Fruit fly (Drosophila melanogaster) whole organism, prepupa: Measurements from ENCODE around the gene CG45002.
A peak's percentile ranks its signal among the peaks of the same experiment; 100 is the strongest.

Experiments
- Blimp-1 ChIP-seq: fragments of 200-800 bp; sonication (Bioruptor generic); optimal IDR thresholded peaks from 3 replicates; lab custom pipeline; 2017; ENCODE audit warnings: missing biosample characterization, missing genetic modification characterization, mild to moderate bottlenecking, moderate library complexity, missing genetic modification reagents
- CG10631 ChIP-seq: fragments of 200-800 bp; sonication (Bioruptor generic); optimal IDR thresholded peaks from 2 replicates; lab custom pipeline; 2016; ENCODE audit warnings: missing biosample characterization, missing genetic modification characterization
- CG11294 ChIP-seq: fragments of 200-800 bp; sonication (Bioruptor generic); IDR thresholded peaks from 2 replicates; pipeline ENCODE4 v1.3.6; 2022; ENCODE audit warnings: missing biosample characterization, missing genetic modification characterization
- CG11762 ChIP-seq: fragments of 200-800 bp; sonication (Bioruptor generic); optimal IDR thresholded peaks from 3 replicates; lab custom pipeline; 2016; ENCODE audit warnings: missing biosample characterization, missing genetic modification characterization; ENCODE audit not compliant: insufficient read depth
- CG11902 ChIP-seq: fragments of 200-800 bp; sonication (Bioruptor generic); optimal IDR thresholded peaks from 3 replicates; lab custom pipeline; 2016; ENCODE audit warnings: missing biosample characterization, missing genetic modification characterization
- CG15336 ChIP-seq: fragments of 200-800 bp; sonication (Bioruptor generic); IDR thresholded peaks from 2 replicates; pipeline ENCODE4 v1.3.6; 2022; ENCODE audit warnings: missing biosample characterization, missing genetic modification characterization
- CG1621 ChIP-seq: fragments of 200-800 bp; sonication (Bioruptor generic); optimal IDR thresholded peaks from 3 replicates; lab custom pipeline; 2018; ENCODE audit warnings: missing biosample characterization, mild to moderate bottlenecking, missing genetic modification characterization
- CG3032 ChIP-seq: fragments of 200-800 bp; optimal IDR thresholded peaks from 2 replicates; lab custom pipeline; 2019; ENCODE audit warnings: missing biosample characterization, mild to moderate bottlenecking, missing genetic modification characterization, moderate library complexity
- CG31627 ChIP-seq: fragments of 200-800 bp; sonication (Bioruptor generic); optimal IDR thresholded peaks from 3 replicates; lab custom pipeline; 2016; ENCODE audit warnings: missing biosample characterization, missing genetic modification characterization
- CG32006 ChIP-seq: fragments of 200-800 bp; sonication (Bioruptor generic); optimal IDR thresholded peaks from 3 replicates; lab custom pipeline; 2017; ENCODE audit warnings: missing biosample characterization, mild to moderate bottlenecking, missing genetic modification characterization
- CG34406 ChIP-seq: fragments of 200-800 bp; sonication (Bioruptor generic); optimal IDR thresholded peaks from 3 replicates; lab custom pipeline; 2016; ENCODE audit warnings: missing biosample characterization, missing genetic modification characterization
- CG3919 ChIP-seq: fragments of 200-800 bp; sonication (Bioruptor generic); optimal IDR thresholded peaks from 3 replicates; lab custom pipeline; 2016; ENCODE audit warnings: missing biosample characterization, missing genetic modification characterization
- CG4318 ChIP-seq: fragments of 200-800 bp; sonication (Bioruptor generic); optimal IDR thresholded peaks from 3 replicates; lab custom pipeline; 2017; ENCODE audit warnings: missing biosample characterization, mild to moderate bottlenecking, missing genetic modification characterization
- CG6163 ChIP-seq: fragments of 200-800 bp; sonication (Bioruptor generic); IDR thresholded peaks from 3 replicates; pipeline ENCODE4 v1.3.6; 2022; ENCODE audit warnings: missing biosample characterization, missing genetic modification characterization
- CG6276 ChIP-seq: fragments of 200-800 bp; sonication (Bioruptor generic); optimal IDR thresholded peaks from 2 replicates; lab custom pipeline; 2017; ENCODE audit warnings: missing biosample characterization, mild to moderate bottlenecking, missing genetic modification characterization
- CG6792 ChIP-seq: fragments of 200-800 bp; sonication (Bioruptor generic); optimal IDR thresholded peaks from 3 replicates; lab custom pipeline; 2016; ENCODE audit warnings: missing biosample characterization, missing genetic modification characterization
- CG6854 ChIP-seq: fragments of 200-800 bp; sonication (Bioruptor generic); optimal IDR thresholded peaks from 2 replicates; lab custom pipeline; 2017; ENCODE audit warnings: missing biosample characterization, mild to moderate bottlenecking, missing genetic modification characterization
- CG8119 ChIP-seq: fragments of 200-800 bp; sonication (Bioruptor generic); IDR thresholded peaks from 3 replicates; pipeline ENCODE4 v1.3.6; 2022; ENCODE audit warnings: missing biosample characterization, missing genetic modification characterization
- CG8319 ChIP-seq: fragments of 200-800 bp; sonication (Bioruptor generic); optimal IDR thresholded peaks from 3 replicates; lab custom pipeline; 2016; ENCODE audit warnings: missing biosample characterization, missing genetic modification characterization
- CG8632 ChIP-seq: fragments of 200-800 bp; sonication (Bioruptor generic); optimal IDR thresholded peaks from 3 replicates; lab custom pipeline; 2016; ENCODE audit warnings: missing biosample characterization, missing genetic modification characterization
- Eip75B ChIP-seq: fragments of 200-800 bp; sonication (Bioruptor generic); optimal IDR thresholded peaks from 3 replicates; lab custom pipeline; 2016; ENCODE audit warnings: missing biosample characterization, missing genetic modification characterization
- Eip78C ChIP-seq: fragments of 200-800 bp; sonication (Bioruptor generic); peaks from one replicate; lab custom pipeline; 2016; ENCODE audit warnings: missing biosample characterization, missing genetic modification characterization
- Eip93F ChIP-seq: fragments of 200-800 bp; sonication (Bioruptor generic); optimal IDR thresholded peaks from 2 replicates; lab custom pipeline; 2016; ENCODE audit warnings: missing biosample characterization, mild to moderate bottlenecking, missing genetic modification characterization
- Ets21C ChIP-seq: fragments of 200-800 bp; sonication (Bioruptor generic); optimal IDR thresholded peaks from 3 replicates; lab custom pipeline; 2016; ENCODE audit warnings: missing biosample characterization, missing genetic modification characterization
- Ets96B ChIP-seq: fragments of 200-800 bp; optimal IDR thresholded peaks from 2 replicates; lab custom pipeline; 2019; ENCODE audit warnings: missing biosample characterization, mild to moderate bottlenecking, missing genetic modification characterization, moderate library complexity
- Gug ChIP-seq: fragments of 200-800 bp; sonication (Bioruptor generic); IDR thresholded peaks from 2 replicates; pipeline ENCODE4 v1.3.6; 2022; ENCODE audit warnings: missing biosample characterization, missing genetic modification characterization
- Hr38 ChIP-seq: sonication (Bioruptor generic); optimal IDR thresholded peaks from 2 replicates; lab custom pipeline; 2016; ENCODE audit warnings: missing biosample characterization, missing genetic modification characterization
- Hr39 ChIP-seq: fragments of 200-800 bp; sonication (Bioruptor generic); optimal IDR thresholded peaks from 2 replicates; lab custom pipeline; 2016; ENCODE audit warnings: missing biosample characterization, missing genetic modification characterization
- Hr4 ChIP-seq: fragments of 200-800 bp; sonication (Bioruptor generic); optimal IDR thresholded peaks from 3 replicates; lab custom pipeline; 2016; ENCODE audit warnings: missing biosample characterization, missing genetic modification characterization
- Met ChIP-seq: fragments of 200-800 bp; sonication (Bioruptor generic); optimal IDR thresholded peaks from 3 replicates; lab custom pipeline; 2016; ENCODE audit warnings: missing biosample characterization, missing genetic modification characterization
- OdsH ChIP-seq: fragments of 200-800 bp; sonication (Bioruptor generic); optimal IDR thresholded peaks from 3 replicates; lab custom pipeline; 2016; ENCODE audit warnings: missing biosample characterization, missing genetic modification characterization
- Sox15 ChIP-seq: fragments of 200-800 bp; sonication (Bioruptor generic); optimal IDR thresholded peaks from 3 replicates; lab custom pipeline; 2016; ENCODE audit warnings: missing biosample characterization, missing genetic modification characterization
- achi ChIP-seq: fragments of 200-800 bp; sonication (Bioruptor generic); optimal IDR thresholded peaks from 3 replicates; lab custom pipeline; 2016; ENCODE audit warnings: missing biosample characterization, missing genetic modification characterization
- acj6 ChIP-seq: fragments of 200-800 bp; sonication (Bioruptor generic); optimal IDR thresholded peaks from 3 replicates; lab custom pipeline; 2016; ENCODE audit warnings: missing biosample characterization, missing genetic modification characterization
- cyc ChIP-seq: fragments of 200-800 bp; sonication (Bioruptor generic); optimal IDR thresholded peaks from 3 replicates; lab custom pipeline; 2016; ENCODE audit warnings: missing biosample characterization, missing genetic modification characterization
- dac ChIP-seq: fragments of 200-800 bp; sonication (Bioruptor generic); optimal IDR thresholded peaks from 2 replicates; lab custom pipeline; 2017; ENCODE audit warnings: missing biosample characterization, mild to moderate bottlenecking, missing genetic modification characterization
- dsx ChIP-seq: fragments of 200-800 bp; optimal IDR thresholded peaks from 3 replicates; lab custom pipeline; 2019; ENCODE audit warnings: missing biosample characterization, mild to moderate bottlenecking, missing genetic modification characterization, moderate library complexity; ENCODE audit not compliant: poor library complexity, severe bottlenecking
- eg ChIP-seq: fragments of 200-800 bp; sonication (Bioruptor generic); IDR thresholded peaks from 3 replicates; pipeline ENCODE4 v1.3.6; 2022; ENCODE audit warnings: missing biosample characterization, missing genetic modification characterization
- fd59A ChIP-seq: fragments of 200-800 bp; sonication (Bioruptor generic); optimal IDR thresholded peaks from 2 replicates; lab custom pipeline; 2017; ENCODE audit warnings: missing biosample characterization, mild to moderate bottlenecking, missing genetic modification characterization, missing genetic modification reagents
- fd85E ChIP-seq: fragments of 200-800 bp; sonication (Bioruptor generic); optimal IDR thresholded peaks from 3 replicates; lab custom pipeline; 2016; ENCODE audit warnings: missing biosample characterization, missing genetic modification characterization
- fkh ChIP-seq: fragments of 200-800 bp; sonication (Bioruptor generic); optimal IDR thresholded peaks from 3 replicates; lab custom pipeline; 2017; ENCODE audit warnings: missing biosample characterization, mild to moderate bottlenecking, missing genetic modification characterization, moderate library complexity
- lz ChIP-seq: fragments of 200-800 bp; sonication (Bioruptor generic); optimal IDR thresholded peaks from 3 replicates; lab custom pipeline; 2016; ENCODE audit warnings: missing biosample characterization, missing genetic modification characterization
- net ChIP-seq: fragments of 200-800 bp; sonication (Bioruptor generic); optimal IDR thresholded peaks from 3 replicates; lab custom pipeline; 2016; ENCODE audit warnings: missing biosample characterization, missing genetic modification characterization
- pdm3 ChIP-seq: fragments of 200-800 bp; sonication (Bioruptor generic); optimal IDR thresholded peaks from 3 replicates; lab custom pipeline; 2016; ENCODE audit warnings: missing biosample characterization, missing genetic modification characterization
- salr ChIP-seq, 2 experiments: fragments of 200-800 bp; sonication (Bioruptor generic); optimal IDR thresholded peaks; 3 replicates each; lab custom pipeline; 2016 to 2018; ENCODE audit warnings: missing biosample characterization in 2 of 2, missing genetic modification characterization in 2 of 2, mild to moderate bottlenecking in 1 of 2
- spab ChIP-seq: fragments of 200-800 bp; sonication (Bioruptor generic); optimal IDR thresholded peaks from 2 replicates; lab custom pipeline; 2017; ENCODE audit warnings: missing biosample characterization, mild to moderate bottlenecking, missing genetic modification characterization, missing genetic modification reagents
- ss ChIP-seq, 2 experiments: fragments of 200-800 bp; sonication (Bioruptor generic); optimal IDR thresholded peaks; 2 replicates in 1 of 2; 3 replicates in 1 of 2; lab custom pipeline; 2017 to 2018; ENCODE audit warnings: mild to moderate bottlenecking in 2 of 2, missing biosample characterization in 2 of 2, missing genetic modification characterization in 2 of 2, moderate library complexity in 1 of 2
- svp ChIP-seq: fragments of 200-800 bp; sonication (Bioruptor generic); peaks from one replicate; lab custom pipeline; 2016; ENCODE audit warnings: missing biosample characterization, missing genetic modification characterization
- topi ChIP-seq: fragments of 200-800 bp; sonication (Bioruptor generic); optimal IDR thresholded peaks from 3 replicates; lab custom pipeline; 2016; ENCODE audit warnings: missing biosample characterization, missing genetic modification characterization
- vri ChIP-seq: fragments of 200-800 bp; sonication (Bioruptor generic); optimal IDR thresholded peaks from 3 replicates; lab custom pipeline; 2016; ENCODE audit warnings: missing biosample characterization, mild to moderate bottlenecking, missing genetic modification characterization

CG45002 gene

dm6 chrX:16967415-16967814 lies 99.1 kb downstream of the CG45002 start (continued):
- TF ChIP-seq CG11762 = peak; percentile 19
- TF ChIP-seq CG6792 (GFP tag; lab: Kevin White, UChicago) = peak; percentile 41
- TF ChIP-seq fkh = no peak
- TF ChIP-seq Blimp-1 = peak; percentile 52
- peak; percentile 59 for TF ChIP-seq fd59A (GFP tag; lab: Kevin White, UChicago)
- TF ChIP-seq OdsH (GFP tag; lab: Kevin White, UChicago) = peak; percentile 61
- 0 out of 3 replicates have a peak, but pooled peaks have one; percentile 16 for TF ChIP-seq eg (GFP tag; lab: Robert Waterston, UW)
- peak; percentile 12 for TF ChIP-seq Ets21C (GFP tag; lab: Kevin White, UChicago)
- peak; percentile 59 for TF ChIP-seq acj6 (GFP tag; lab: Kevin White, UChicago)

DNA sequence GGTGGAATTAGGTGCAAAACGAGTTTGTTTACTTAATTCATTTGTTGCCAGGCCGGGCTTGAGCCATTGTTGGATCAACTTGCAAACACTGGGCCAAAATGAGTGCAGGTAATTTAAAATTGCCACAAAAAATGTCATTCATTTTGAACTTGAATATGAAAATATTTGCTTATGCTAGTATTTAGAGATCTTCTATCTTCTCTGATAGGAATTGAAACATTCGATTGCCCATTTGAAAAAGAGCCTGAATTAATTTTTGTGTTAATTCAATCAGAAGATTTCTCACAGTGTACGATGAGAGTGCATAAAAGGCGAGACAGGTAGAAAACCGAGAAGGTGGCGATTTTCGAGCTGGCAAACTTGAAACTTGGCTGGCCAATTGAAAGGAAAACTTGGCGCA lies 100.0 kb downstream of the CG45002 start:
- TF ChIP-seq Hr39 (peak; percentile 70), spab (peak; percentile 35), CG8319 (peak; percentile 3), CG34406 (GFP tag; lab: Kevin White, UChicago) (peak; percentile 54), CG4318 (GFP tag; lab: Kevin White, UChicago) (no peak), topi (peak; percentile 71), CG11902 (peak; percentile 22), fkh (no peak), Eip75B (GFP tag; lab: Kevin White, UChicago) (peak; percentile 65), CG8119 (peak; percentile 83), CG6854 (no peak), Sox15 (GFP tag; lab: Kevin White, UChicago) (peak; percentile 39), CG32006 (GFP tag; lab: Kevin White, UChicago) (peak; percentile 88), pdm3 (GFP tag; lab: Kevin White, UChicago) (peak; percentile 73), OdsH (GFP tag; lab: Kevin White, UChicago) (peak; percentile 66), fd59A (GFP tag; lab: Kevin White, UChicago) (peak; percentile 14), CG3919 (GFP tag; lab: Kevin White, UChicago) (peak; percentile 74), dsx (peak; percentile 59), Ets21C (GFP tag; lab: Kevin White, UChicago) (no peak), Ets96B (tag; lab: Kevin White, UChicago) (peak; percentile 64), fd85E (GFP tag; lab: Kevin White, UChicago) (no peak), Hr4 (peak; percentile 84), CG3032 (tag; lab: Kevin White, UChicago) (peak; percentile 60), vri (GFP tag; lab: Kevin White, UChicago) (peak; percentile 2), Met (GFP tag; lab: Kevin White, UChicago) (peak; percentile 68), CG10631 (GFP tag; lab: Kevin White, UChicago) (peak; percentile 65), CG15336 (GFP tag; lab: Robert Waterston, UW) (peak; percentile 87), Gug (GFP tag; lab: Robert Waterston, UW) (peak; percentile 73), acj6 (GFP tag; lab: Kevin White, UChicago) (peak; percentile 39), Eip93F (GFP tag; lab: Kevin White, UChicago) (no peak), CG6276 (GFP tag; lab: Kevin White, UChicago) (peak; percentile 81), CG11762 (peak; percentile 36), Eip78C (peak; percentile 93), svp (GFP tag; lab: Kevin White, UChicago) (peak; percentile 85), CG11294 (GFP tag; lab: Robert Waterston, UW) (peak; percentile 59), CG31627 (peak; percentile 71), cyc (peak; percentile 58), dac (GFP tag; lab: Kevin White, UChicago) (peak; percentile 68), net (GFP tag; lab: Kevin White, UChicago) (peak; percentile 72), salr (GFP tag; optimal IDR thresholded peaks at IDR 0.05; lab: Kevin White, UChicago) (peak; percentile 24 to 72), lz (GFP tag; lab: Kevin White, UChicago) (peak; percentile 54), ss (GFP tag; optimal IDR thresholded peaks at IDR 0.05; lab: Kevin White, UChicago) (peak; percentile 0 to 52), CG8632 (peak; percentile 50), CG1621 (peak; percentile 54), CG6163 (peak; percentile 85), Hr38 (GFP tag; lab: Kevin White, UChicago) (no peak), achi (GFP tag; lab: Kevin White, UChicago) (peak; percentile 78)
